Fruit fly (Drosophila melanogaster): Measurements from ENCODE around the gene CG18789.
A peak's percentile ranks its signal among the peaks of the same experiment; 100 is the strongest.

CG18789 gene

DNA sequence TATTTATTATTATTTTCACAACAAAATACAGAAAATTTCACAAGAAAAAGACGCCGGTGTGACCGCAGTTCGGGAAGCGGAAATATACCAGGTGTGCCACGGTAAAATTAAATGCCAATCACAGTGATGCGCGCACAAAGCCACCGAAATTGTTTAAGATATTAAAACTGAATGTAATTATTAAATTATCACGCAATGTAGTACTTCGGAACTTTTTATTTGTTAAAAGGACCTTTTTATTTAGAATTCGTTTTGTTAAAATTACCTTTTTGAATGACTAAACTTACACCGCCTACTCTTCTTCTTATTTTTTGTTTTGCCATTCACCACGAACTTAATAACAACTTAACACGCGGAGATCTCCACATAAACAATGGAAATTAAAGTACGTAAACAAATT is 7.3 kb downstream of the CG18789 start, which contains the start of the genes CG6686 and CG34163:
TSS of gene CG6686 (minus strand) at position 95 of the 400 bp plus-strand sequence.
TSS of gene CG34163 (plus strand) at position 326 of the 400 bp plus-strand sequence.
- TF ChIP-seq ovo (GFP tag; optimal IDR thresholded peaks at IDR 0.05) (peak; percentile 7), cnc (optimal IDR thresholded peaks at IDR 0.05) (no peak), CG14711 (tag; optimal IDR thresholded peaks at IDR 0.05) (peak; percentile 50), kay (GFP tag; ENCODE audit: borderline replicate concordance) (no peak), CG11617 (GFP tag; optimal IDR thresholded peaks at IDR 0.05) (peak; percentile 66), CG7045 (GFP tag; optimal IDR thresholded peaks at IDR 0.05) (no peak), bab1 (GFP tag; optimal IDR thresholded peaks at IDR 0.05) (peak; percentile 76), toe (GFP tag; optimal IDR thresholded peaks at IDR 0.05) (no peak), pad (GFP tag; optimal IDR thresholded peaks at IDR 0.05) (no peak), Mnt (GFP tag; optimal IDR thresholded peaks at IDR 0.05) (peak; percentile 91), Crg-1 (GFP tag; optimal IDR thresholded peaks at IDR 0.05) (peak; percentile 27), Hr96 (GFP tag; optimal IDR thresholded peaks at IDR 0.05) (no peak), CG1620 (GFP tag; optimal IDR thresholded peaks at IDR 0.05) (peak; percentile 64), CG7101 (tag; optimal IDR thresholded peaks at IDR 0.05) (peak; percentile 48), tj (GFP tag; optimal IDR thresholded peaks at IDR 0.05) (peak; percentile 42)

DNA sequence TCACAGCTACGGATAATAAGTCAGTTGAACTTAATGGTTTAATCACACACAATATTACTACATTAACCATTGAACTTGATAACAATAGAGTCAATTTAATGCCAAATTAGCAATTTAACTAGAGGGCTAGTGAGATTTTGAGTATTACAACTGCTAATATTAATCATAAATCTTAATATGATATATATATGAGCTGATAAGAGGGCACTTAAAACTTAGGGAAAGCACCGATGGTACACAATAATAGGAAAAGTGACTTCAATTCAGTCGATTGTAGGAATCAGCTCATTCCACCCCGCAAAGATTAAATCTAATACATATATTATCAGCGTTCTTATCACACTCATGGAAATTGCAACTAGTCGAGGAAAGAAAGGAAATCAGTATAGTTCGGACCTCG is 14.0 kb downstream of the CG18789 start, which contains the start of gene CG16965:
TSS of gene CG16965 (plus strand) at position 382 of the 400 bp plus-strand sequence.
- TF ChIP-seq ovo (GFP tag; optimal IDR thresholded peaks at IDR 0.05): no peak
- peak; percentile 64 for TF ChIP-seq cic (GFP tag; optimal IDR thresholded peaks at IDR 0.05)
- TF ChIP-seq Clk (GFP tag; optimal IDR thresholded peaks at IDR 0.05): no peak

DNA sequence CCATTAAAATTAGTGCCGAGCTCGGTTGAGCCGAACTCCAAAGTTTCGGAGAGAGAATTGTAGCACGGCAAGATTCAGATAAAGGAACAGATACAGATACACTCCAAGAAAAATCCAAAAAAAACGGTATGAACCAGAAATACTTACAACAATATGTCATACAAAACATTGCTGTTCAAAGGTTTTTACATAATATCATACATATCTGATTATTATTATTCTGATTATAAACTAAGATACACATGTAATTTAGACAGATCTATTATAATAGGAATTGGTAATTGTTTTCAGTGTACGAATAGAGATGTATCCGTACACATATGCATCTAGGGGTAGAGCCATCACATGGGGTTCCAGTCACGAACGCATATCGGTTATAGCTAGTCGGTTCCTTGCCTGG is 15.2 kb downstream of the CG18789 start:
- no peak for TF ChIP-seq CG7045 (GFP tag; optimal IDR thresholded peaks at IDR 0.05)
- TF ChIP-seq toe (GFP tag; optimal IDR thresholded peaks at IDR 0.05): no peak
- no peak for TF ChIP-seq bab1 (GFP tag; optimal IDR thresholded peaks at IDR 0.05)
- TF ChIP-seq ovo (GFP tag; optimal IDR thresholded peaks at IDR 0.05): no peak
- TF ChIP-seq pad (GFP tag; optimal IDR thresholded peaks at IDR 0.05): no peak
- no peak for TF ChIP-seq Hr96 (GFP tag; optimal IDR thresholded peaks at IDR 0.05)
- TF ChIP-seq Mnt (GFP tag; optimal IDR thresholded peaks at IDR 0.05): no peak
- no peak for TF ChIP-seq CG12768 (GFP tag; optimal IDR thresholded peaks at IDR 0.05)
- TF ChIP-seq CG14711 (tag; optimal IDR thresholded peaks at IDR 0.05): no peak
- TF ChIP-seq cic (GFP tag; optimal IDR thresholded peaks at IDR 0.05): no peak
- TF ChIP-seq Clk (GFP tag; optimal IDR thresholded peaks at IDR 0.05): no peak
- no peak for TF ChIP-seq CG33017 (tag; optimal IDR thresholded peaks at IDR 0.05)
- TF ChIP-seq kay (GFP tag; ENCODE audit: borderline replicate concordance): no peak
- no peak for TF ChIP-seq CG5204 (GFP tag; optimal IDR thresholded peaks at IDR 0.05)
- no peak for TF ChIP-seq Crg-1 (GFP tag; optimal IDR thresholded peaks at IDR 0.05)
- TF ChIP-seq CG11617 (GFP tag; optimal IDR thresholded peaks at IDR 0.05): no peak
- TF ChIP-seq tj (GFP tag; optimal IDR thresholded peaks at IDR 0.05): no peak
- no peak for TF ChIP-seq CG7101 (tag; optimal IDR thresholded peaks at IDR 0.05)

DNA sequence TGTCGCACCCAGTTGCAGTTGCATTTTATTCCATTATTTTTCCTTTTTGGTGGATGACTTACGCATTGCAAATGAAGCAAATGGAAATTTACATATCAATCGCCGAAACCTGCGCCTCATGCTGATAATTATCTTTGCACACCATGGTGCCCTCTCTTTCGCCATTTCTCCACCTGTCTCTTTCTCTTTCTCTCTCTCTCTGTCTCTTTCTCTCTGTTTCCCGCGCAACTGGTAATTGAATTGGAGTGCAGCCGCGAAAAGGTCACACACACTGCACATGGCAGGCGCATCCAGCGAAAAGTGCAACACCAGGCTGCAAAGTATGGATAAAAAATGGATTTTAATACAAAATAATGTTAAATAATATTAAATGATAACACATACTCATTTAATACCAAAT is 17.5 kb downstream of the CG18789 start:
- TF ChIP-seq bab1 (GFP tag; optimal IDR thresholded peaks at IDR 0.05): no peak
- no peak for TF ChIP-seq CG1620 (GFP tag; optimal IDR thresholded peaks at IDR 0.05)
- no peak for TF ChIP-seq CG33017 (tag; optimal IDR thresholded peaks at IDR 0.05)
- TF ChIP-seq Mnt (GFP tag; optimal IDR thresholded peaks at IDR 0.05): no peak
- no peak for TF ChIP-seq cic (GFP tag; optimal IDR thresholded peaks at IDR 0.05)
- TF ChIP-seq toe (GFP tag; optimal IDR thresholded peaks at IDR 0.05): no peak
- TF ChIP-seq tj (GFP tag; optimal IDR thresholded peaks at IDR 0.05): no peak
- no peak for TF ChIP-seq Crg-1 (GFP tag; optimal IDR thresholded peaks at IDR 0.05)
- TF ChIP-seq cnc (optimal IDR thresholded peaks at IDR 0.05): no peak
- TF ChIP-seq CG14711 (tag; optimal IDR thresholded peaks at IDR 0.05): no peak
- TF ChIP-seq CG11617 (GFP tag; optimal IDR thresholded peaks at IDR 0.05): no peak
- TF ChIP-seq Hr96 (GFP tag; optimal IDR thresholded peaks at IDR 0.05): no peak
- TF ChIP-seq pad (GFP tag; optimal IDR thresholded peaks at IDR 0.05): no peak

DNA sequence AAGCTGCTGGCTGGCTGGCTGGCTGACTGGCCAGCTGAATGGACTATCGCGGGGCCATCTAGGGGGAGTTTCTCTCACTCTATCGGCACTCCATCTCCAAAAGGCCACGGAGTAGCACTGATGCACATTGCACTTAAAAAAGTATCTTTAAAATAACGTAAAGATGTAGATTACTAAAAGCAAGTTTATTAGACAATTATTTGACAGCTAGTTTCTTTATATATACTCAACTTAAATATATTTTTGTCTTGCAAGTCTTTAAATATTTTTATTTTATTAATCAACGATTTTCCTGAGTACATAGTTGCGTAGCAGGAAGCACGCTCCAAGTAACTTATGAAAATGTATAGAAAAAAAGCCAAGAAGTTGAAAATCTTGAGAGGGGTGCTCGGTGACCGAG is 18.3 kb downstream of the CG18789 start:
- TF ChIP-seq cnc (optimal IDR thresholded peaks at IDR 0.05) (no peak), CG1620 (GFP tag; optimal IDR thresholded peaks at IDR 0.05) (no peak), CG11617 (GFP tag; optimal IDR thresholded peaks at IDR 0.05) (no peak), ovo (GFP tag; optimal IDR thresholded peaks at IDR 0.05) (no peak), Clk (GFP tag; optimal IDR thresholded peaks at IDR 0.05) (no peak), tj (GFP tag; optimal IDR thresholded peaks at IDR 0.05) (no peak), cic (GFP tag; optimal IDR thresholded peaks at IDR 0.05) (no peak), CG33017 (tag; optimal IDR thresholded peaks at IDR 0.05) (no peak), CG12768 (GFP tag; optimal IDR thresholded peaks at IDR 0.05) (no peak), kay (GFP tag; ENCODE audit: borderline replicate concordance) (no peak), CG14711 (tag; optimal IDR thresholded peaks at IDR 0.05) (no peak), toe (GFP tag; optimal IDR thresholded peaks at IDR 0.05) (no peak), CG7101 (tag; optimal IDR thresholded peaks at IDR 0.05) (no peak)

DNA sequence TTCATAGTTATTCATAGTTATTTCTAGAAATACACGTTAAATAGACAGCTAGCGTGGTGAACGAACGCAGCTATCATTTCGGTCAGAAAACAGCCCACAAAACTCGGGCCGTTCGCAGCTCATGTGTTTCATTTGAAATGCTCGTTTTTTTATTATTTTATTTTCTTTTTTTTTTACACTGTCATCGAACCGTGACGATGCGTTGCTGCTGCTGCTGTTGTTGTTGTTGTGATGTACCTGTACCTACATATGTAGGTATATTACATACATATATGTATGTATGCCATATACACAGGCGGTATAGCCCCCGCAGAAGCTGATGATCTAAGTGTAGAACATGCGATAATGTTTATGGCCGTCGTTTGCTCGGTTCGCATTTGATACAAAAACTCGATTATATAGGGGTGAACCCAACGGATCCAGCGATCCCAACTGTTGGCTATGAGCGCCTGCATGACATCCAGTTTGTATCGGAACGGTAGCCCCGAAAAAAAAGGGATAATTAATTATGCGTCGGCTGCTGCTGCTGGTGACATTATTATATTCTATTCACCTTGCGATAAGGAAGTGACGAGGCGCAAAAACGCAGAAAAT is 22.0 kb downstream of the CG18789 start:
- TF ChIP-seq CG1620 (GFP tag; optimal IDR thresholded peaks at IDR 0.05) (no peak), CG7101 (tag; optimal IDR thresholded peaks at IDR 0.05) (no peak), kay (GFP tag; ENCODE audit: borderline replicate concordance) (no peak), CG7045 (GFP tag; optimal IDR thresholded peaks at IDR 0.05) (no peak), Clk (GFP tag; optimal IDR thresholded peaks at IDR 0.05) (no peak)
